Worm (Caenorhabditis elegans): Measurements from ENCODE around the gene T16G1.9.

The T16G1.9 gene

DNA sequence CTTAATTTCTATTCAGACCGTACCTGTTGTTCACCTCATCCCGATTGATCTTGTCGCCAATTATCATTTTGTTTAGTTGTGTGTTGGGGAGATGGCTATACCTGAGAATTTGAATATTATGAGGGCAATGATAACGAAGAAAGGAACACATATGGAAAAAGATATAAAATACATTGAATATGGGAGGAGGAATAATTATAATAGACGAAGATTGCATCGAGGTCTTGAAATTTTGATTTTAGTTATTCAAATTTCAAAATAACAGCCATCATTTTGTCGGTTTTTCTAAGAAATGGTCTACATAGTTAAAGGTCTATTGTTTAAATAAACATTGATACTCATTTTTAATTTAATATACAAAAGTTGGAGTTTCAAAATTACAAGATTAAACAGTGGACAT, 36.4 kb upstream of the T16G1.9 start, which contains the start of gene shw-3 (continued):
- no peak for TF ChIP-seq dpl-1 (GFP tag; optimal IDR thresholded peaks at IDR 0.05)
- TF ChIP-seq zip-4 (GFP tag; optimal IDR thresholded peaks at IDR 0.05), result no peak

DNA sequence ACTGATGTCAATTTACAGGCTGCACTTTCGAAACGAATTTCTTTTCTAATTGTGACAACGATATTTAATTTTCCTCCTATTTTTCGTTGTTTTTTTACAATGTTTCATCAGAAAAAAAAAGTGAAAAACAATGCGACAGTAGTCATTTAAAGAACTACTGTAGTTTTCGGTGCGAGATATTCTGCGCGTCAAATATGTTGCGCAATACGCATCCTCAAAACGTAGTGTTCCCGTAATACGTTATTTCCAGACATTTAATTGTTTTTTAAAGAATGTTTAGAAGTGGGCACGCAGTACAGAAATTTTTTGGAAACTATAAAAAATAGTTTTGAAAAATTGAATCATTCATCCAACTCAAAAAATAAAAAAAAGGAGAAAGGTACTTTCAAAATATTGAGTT, 23.4 kb upstream of the T16G1.9 start:
- TF ChIP-seq zag-1 (tag; optimal IDR thresholded peaks at IDR 0.05) (no peak), fos-1 (tag; optimal IDR thresholded peaks at IDR 0.05) (no peak)

DNA sequence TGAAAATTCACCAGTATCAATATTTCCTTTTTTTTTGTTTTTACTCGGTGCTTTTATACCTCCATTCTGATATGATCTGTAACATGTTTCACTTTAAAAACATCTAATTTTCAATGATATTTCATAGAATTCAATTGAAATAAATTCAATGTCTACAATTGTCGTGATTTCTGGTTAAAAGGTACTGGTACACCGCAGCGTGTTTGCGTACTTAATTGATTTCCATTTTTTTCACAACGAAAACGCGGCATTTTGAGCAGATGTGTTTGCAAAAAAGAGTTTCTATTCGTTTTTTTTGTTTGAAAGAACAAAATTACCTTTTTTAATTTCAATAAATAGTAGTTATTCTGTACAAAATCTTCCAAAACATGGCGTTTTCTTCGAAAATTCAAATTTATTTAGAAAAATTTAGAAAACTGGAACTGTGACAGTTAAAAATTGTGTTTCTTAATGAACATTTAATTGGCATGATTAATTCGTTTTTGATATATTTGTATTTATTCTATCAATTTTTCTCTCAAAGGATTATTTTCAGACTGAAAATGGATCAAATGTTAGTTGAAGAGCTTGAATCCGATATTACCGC, 20.0 kb upstream of the T16G1.9 start, which contains the start of gene pnn-1:
pnn-1 (plus strand) TSS at position 536 of the 586 bp plus-strand sequence.
- TF ChIP-seq sup-37 (GFP tag; optimal IDR thresholded peaks at IDR 0.05), result no peak
- TF ChIP-seq zag-1 (tag; optimal IDR thresholded peaks at IDR 0.05), result no peak
- no peak for TF ChIP-seq vab-15 (tag; optimal IDR thresholded peaks at IDR 0.05)
- TF ChIP-seq fkh-4 (tag; optimal IDR thresholded peaks at IDR 0.05; ENCODE audit: borderline replicate concordance), result no peak
- no peak for TF ChIP-seq lir-3 (tag; optimal IDR thresholded peaks at IDR 0.05; ENCODE audit: poor library complexity)
- TF ChIP-seq lsy-2 (tag; optimal IDR thresholded peaks at IDR 0.05), result peak; percentile 71 to 86
- no peak for TF ChIP-seq dsc-1 (tag; optimal IDR thresholded peaks at IDR 0.05)
- TF ChIP-seq jun-1 (tag; optimal IDR thresholded peaks at IDR 0.05), result no peak
- TF ChIP-seq lin-35 (GFP tag; optimal IDR thresholded peaks at IDR 0.05), result peak; percentile 28 to 63
- TF ChIP-seq nhr-76 (tag; optimal IDR thresholded peaks at IDR 0.05), result no peak
- TF ChIP-seq hlh-4 (tag; optimal IDR thresholded peaks at IDR 0.05), result no peak
- TF ChIP-seq lin-15B (tag; optimal IDR thresholded peaks at IDR 0.05), result no peak
- no peak for TF ChIP-seq nhr-28 (tag; optimal IDR thresholded peaks at IDR 0.05)
- TF ChIP-seq hpl-2 (GFP tag; optimal IDR thresholded peaks at IDR 0.05), result no peak
- no peak for TF ChIP-seq nhr-84 (tag; optimal IDR thresholded peaks at IDR 0.05)
- no peak for TF ChIP-seq ceh-8 (GFP tag; optimal IDR thresholded peaks at IDR 0.05)
- peak; percentile 37 for TF ChIP-seq lin-14 (GFP tag; optimal IDR thresholded peaks at IDR 0.05)
- TF ChIP-seq egl-13 (tag; optimal IDR thresholded peaks at IDR 0.05), result no peak
- no peak for TF ChIP-seq aha-1 (tag; optimal IDR thresholded peaks at IDR 0.05)
- no peak for TF ChIP-seq Y116A8C.19 (tag; optimal IDR thresholded peaks at IDR 0.05; ENCODE audit: borderline replicate concordance)
- TF ChIP-seq irx-1 (tag; optimal IDR thresholded peaks at IDR 0.05), result no peak
- TF ChIP-seq lin-13 (GFP tag; optimal IDR thresholded peaks at IDR 0.05), result no peak
- TF ChIP-seq mep-1 (tag; optimal IDR thresholded peaks at IDR 0.05), result peak; percentile 58
- no peak for TF ChIP-seq unc-130 (tag; optimal IDR thresholded peaks at IDR 0.05)
- no peak for TF ChIP-seq sptf-1 (tag; optimal IDR thresholded peaks at IDR 0.05)
- peak; percentile 41 for TF ChIP-seq blmp-1 (tag; optimal IDR thresholded peaks at IDR 0.05)
- no peak for TF ChIP-seq elt-3 (tag; optimal IDR thresholded peaks at IDR 0.05)
- TF ChIP-seq aly-2 (tag; optimal IDR thresholded peaks at IDR 0.05), result no peak
- no peak for TF ChIP-seq ets-5 (GFP tag; IDR thresholded peaks at IDR 0.05)
- peak; percentile 44 for TF ChIP-seq C16A3.4 (tag; optimal IDR thresholded peaks at IDR 0.05)
- no peak for TF ChIP-seq ces-1 (GFP tag; optimal IDR thresholded peaks at IDR 0.05)
- TF ChIP-seq fkh-10 (GFP tag; optimal IDR thresholded peaks at IDR 0.05), result no peak
- no peak for TF ChIP-seq nhr-85 (tag)
- TF ChIP-seq rnt-1 (tag; optimal IDR thresholded peaks at IDR 0.05), result no peak
- TF ChIP-seq nhr-47 (tag; optimal IDR thresholded peaks at IDR 0.05), result peak; percentile 37
- TF ChIP-seq dpl-1 (GFP tag; optimal IDR thresholded peaks at IDR 0.05), result peak; percentile 29 to 69 (median 63)
- no peak for TF ChIP-seq unc-62 (GFP tag; optimal IDR thresholded peaks at IDR 0.05)
- no peak for TF ChIP-seq lin-39 (tag; optimal IDR thresholded peaks at IDR 0.05)
- peak; percentile 87 for TF ChIP-seq F16B12.6 (tag; optimal IDR thresholded peaks at IDR 0.05)
- TF ChIP-seq skn-1 (tag; optimal IDR thresholded peaks at IDR 0.05), result no peak
- no peak for TF ChIP-seq ceh-82 (tag; optimal IDR thresholded peaks at IDR 0.05)
- TF ChIP-seq mab-9 (GFP tag; IDR thresholded peaks at IDR 0.05), result no peak
- TF ChIP-seq efl-1 (optimal IDR thresholded peaks at IDR 0.05), result peak; percentile 40 to 58
- peak; percentile 49 to 95 for TF ChIP-seq efl-1 (GFP tag; optimal IDR thresholded peaks at IDR 0.05 in 1 of 2)
- TF ChIP-seq tbx-2 (tag; optimal IDR thresholded peaks at IDR 0.05), result peak; percentile 12
- no peak for TF ChIP-seq nhr-90 (tag; optimal IDR thresholded peaks at IDR 0.05; ENCODE audit: poor library complexity)
- TF ChIP-seq pag-3 (tag; optimal IDR thresholded peaks at IDR 0.05; ENCODE audit: borderline replicate concordance, insufficient read depth), result no peak

Data from whole organism, L1 larva.